Worm (Caenorhabditis elegans) whole organism, L1 larva: ENCODE data around the gene tctn-1.

Experiments used
- C04F5.9 ChIP-seq: sonication (generic microtip); optimal IDR thresholded peaks from 2 replicates; lab custom pipeline; 2016; ENCODE audit warnings: missing genetic modification characterization, missing compliant biosample characterization
- C16A3.4 ChIP-seq: fragments of 150-350 bp; optimal IDR thresholded peaks from 2 replicates; lab custom pipeline; 2014; ENCODE audit warnings: missing biosample characterization, missing genetic modification characterization
- C34B4.2 ChIP-seq: sonication (generic microtip); optimal IDR thresholded peaks from 2 replicates; lab custom pipeline; 2017; ENCODE audit warnings: mild to moderate bottlenecking, missing genetic modification characterization, missing compliant biosample characterization
- Y116A8C.19 ChIP-seq: sonication (generic microtip); optimal IDR thresholded peaks from 2 replicates; lab custom pipeline; 2016; ENCODE audit warnings: missing compliant biosample characterization, missing genetic modification characterization, borderline replicate concordance
- alr-1 ChIP-seq: fragments of 200-800 bp; sonication (Bioruptor generic); optimal IDR thresholded peaks from 2 replicates; lab custom pipeline; 2018; ENCODE audit warnings: borderline replicate concordance, mild to moderate bottlenecking, missing genetic modification characterization, missing compliant biosample characterization
- ama-1 ChIP-seq: fragments of 150-350 bp; optimal IDR thresholded peaks from 2 replicates; lab custom pipeline; 2014
- ceh-63 ChIP-seq: fragments of 200-800 bp; sonication (Bioruptor generic); optimal IDR thresholded peaks from 2 replicates; lab custom pipeline; 2018; ENCODE audit warnings: mild to moderate bottlenecking, missing genetic modification characterization, missing compliant biosample characterization
- ceh-88 ChIP-seq: fragments of 200-800 bp; sonication (Bioruptor generic); IDR thresholded peaks from 2 replicates; pipeline ENCODE4 v1.3.6; 2022; ENCODE audit warnings: missing genetic modification characterization, missing compliant biosample characterization
- ces-1 ChIP-seq: fragments of 150-350 bp; optimal IDR thresholded peaks from 2 replicates; lab custom pipeline; 2014; ENCODE audit warnings: missing biosample characterization, missing genetic modification reagents, missing genetic modification characterization
- dpl-1 ChIP-seq, 3 experiments: fragments of 150-350 bp in 2 of 3; sonication (generic microtip) in 1 of 3; optimal IDR thresholded peaks; 2 replicates each; lab custom pipeline; 2014 to 2017; ENCODE audit warnings: missing biosample characterization in 3 of 3, missing genetic modification characterization in 3 of 3, missing genetic modification reagents in 3 of 3
- dsc-1 ChIP-seq: sonication (generic microtip); optimal IDR thresholded peaks from 2 replicates; lab custom pipeline; 2016; ENCODE audit warnings: mild to moderate bottlenecking, missing genetic modification characterization, missing compliant biosample characterization
- efl-3 ChIP-seq: fragments of 200-800 bp; sonication (Bioruptor generic); optimal IDR thresholded peaks from 2 replicates; lab custom pipeline; 2018; ENCODE audit warnings: mild to moderate bottlenecking, missing genetic modification characterization, missing compliant biosample characterization
- egl-13 ChIP-seq: sonication (generic microtip); optimal IDR thresholded peaks from 2 replicates; lab custom pipeline; 2016; ENCODE audit warnings: missing genotype, missing genetic modification reagents, missing genetic modification characterization, missing compliant biosample characterization
- ets-5 ChIP-seq: fragments of 200-800 bp; sonication (Bioruptor generic); IDR thresholded peaks from 2 replicates; pipeline ENCODE4 v1.3.6; 2022; ENCODE audit warnings: missing genetic modification characterization, missing compliant biosample characterization
- fkh-10 ChIP-seq: sonication (generic microtip); optimal IDR thresholded peaks from 2 replicates; lab custom pipeline; 2017; ENCODE audit warnings: missing biosample characterization, missing genetic modification reagents, missing genetic modification characterization
- fkh-4 ChIP-seq: sonication (generic microtip); optimal IDR thresholded peaks from 2 replicates; lab custom pipeline; 2016; ENCODE audit warnings: missing compliant biosample characterization, missing genetic modification characterization, borderline replicate concordance
- fos-1 ChIP-seq: fragments of 150-350 bp; optimal IDR thresholded peaks from 2 replicates; lab custom pipeline; 2014; ENCODE audit warnings: missing biosample characterization, missing genetic modification characterization
- grh-1 ChIP-seq: fragments of 200-800 bp; sonication (Bioruptor generic); IDR thresholded peaks from 2 replicates; pipeline ENCODE4 v1.3.6; 2022; ENCODE audit warnings: missing genetic modification reagents, missing genetic modification characterization, missing compliant biosample characterization
- hlh-17 ChIP-seq: fragments of 200-800 bp; sonication (Bioruptor generic); optimal IDR thresholded peaks from 2 replicates; lab custom pipeline; 2018; ENCODE audit warnings: missing genetic modification characterization, mild to moderate bottlenecking, missing compliant biosample characterization, moderate library complexity, borderline replicate concordance
- hlh-4 ChIP-seq: sonication (generic microtip); optimal IDR thresholded peaks from 2 replicates; lab custom pipeline; 2016; ENCODE audit warnings: mild to moderate bottlenecking, missing genetic modification characterization, missing compliant biosample characterization
- hpl-2 ChIP-seq: fragments of 150-350 bp; optimal IDR thresholded peaks from 2 replicates; lab custom pipeline; 2014; ENCODE audit warnings: missing biosample characterization, missing genetic modification reagents, missing genetic modification characterization
- jun-1 ChIP-seq: fragments of 150-350 bp; optimal IDR thresholded peaks from 2 replicates; lab custom pipeline; 2014; ENCODE audit warnings: missing biosample characterization, missing genetic modification reagents, missing genetic modification characterization
- lin-13 ChIP-seq: fragments of 150-350 bp; optimal IDR thresholded peaks from 2 replicates; lab custom pipeline; 2014; ENCODE audit warnings: missing biosample characterization, missing genetic modification reagents, missing genetic modification characterization
- lir-3 ChIP-seq: sonication (generic microtip); optimal IDR thresholded peaks from 2 replicates; lab custom pipeline; 2016; ENCODE audit warnings: mild to moderate bottlenecking, missing genetic modification characterization, moderate library complexity, missing compliant biosample characterization; ENCODE audit not compliant: poor library complexity
- mdl-1 ChIP-seq, 2 experiments: fragments of 150-350 bp; optimal IDR thresholded peaks; 2 replicates each; lab custom pipeline; 2014 to 2017; ENCODE audit warnings: missing biosample characterization in 2 of 2, missing genetic modification characterization in 2 of 2, inconsistent platforms in 1 of 2
- mef-2 ChIP-seq: fragments of 150-350 bp; optimal IDR thresholded peaks from 2 replicates; lab custom pipeline; 2014; ENCODE audit warnings: missing biosample characterization, missing genetic modification characterization
- nhr-11 ChIP-seq: fragments of 150-350 bp; optimal IDR thresholded peaks from 2 replicates; lab custom pipeline; 2014; ENCODE audit warnings: missing biosample characterization, missing genetic modification characterization
- nhr-20 ChIP-seq: sonication (generic microtip); optimal IDR thresholded peaks from 2 replicates; lab custom pipeline; 2016; ENCODE audit warnings: mild to moderate bottlenecking, missing genetic modification characterization, missing compliant biosample characterization
- nhr-47 ChIP-seq: sonication (generic microtip); optimal IDR thresholded peaks from 2 replicates; lab custom pipeline; 2016; ENCODE audit warnings: mild to moderate bottlenecking, missing genetic modification characterization, moderate library complexity, missing compliant biosample characterization
- nhr-71 ChIP-seq: sonication (generic microtip); optimal IDR thresholded peaks from 2 replicates; lab custom pipeline; 2016; ENCODE audit warnings: mild to moderate bottlenecking, missing genetic modification characterization, moderate library complexity, missing compliant biosample characterization
- nhr-76 ChIP-seq: sonication (generic microtip); optimal IDR thresholded peaks from 2 replicates; lab custom pipeline; 2017; ENCODE audit warnings: missing biosample characterization, missing genetic modification characterization
- nhr-77 ChIP-seq: fragments of 150-350 bp; optimal IDR thresholded peaks from 2 replicates; lab custom pipeline; 2014; ENCODE audit warnings: missing biosample characterization, missing genetic modification characterization
- nhr-84 ChIP-seq: sonication (generic microtip); optimal IDR thresholded peaks from 2 replicates; lab custom pipeline; 2017; ENCODE audit warnings: missing biosample characterization, missing genetic modification characterization
- nhr-85 ChIP-seq: sonication (generic microtip); peaks from one replicate; lab custom pipeline; 2016; ENCODE audit warnings: missing genetic modification characterization, inconsistent platforms, missing compliant biosample characterization
- pag-3 ChIP-seq: sonication (generic microtip); optimal IDR thresholded peaks from 2 replicates; lab custom pipeline; 2017; ENCODE audit warnings: missing genetic modification characterization, mild to moderate bottlenecking, missing compliant biosample characterization, antibody characterized with exemption, borderline replicate concordance; ENCODE audit not compliant: insufficient read depth
- pax-3 ChIP-seq: fragments of 200-800 bp; sonication (Bioruptor generic); optimal IDR thresholded peaks from 2 replicates; lab custom pipeline; 2018; ENCODE audit warnings: mild to moderate bottlenecking, missing genetic modification characterization, moderate library complexity, missing compliant biosample characterization
- pqm-1 ChIP-seq: sonication (generic microtip); optimal IDR thresholded peaks from 3 replicates; lab custom pipeline; 2017; ENCODE audit warnings: missing biosample characterization, missing genetic modification characterization
- rnt-1 ChIP-seq: sonication (generic microtip); optimal IDR thresholded peaks from 2 replicates; lab custom pipeline; 2016; ENCODE audit warnings: mild to moderate bottlenecking, missing genetic modification characterization, moderate library complexity, missing compliant biosample characterization
- skn-1 ChIP-seq: fragments of 150-350 bp; optimal IDR thresholded peaks from 2 replicates; lab custom pipeline; 2014; ENCODE audit warnings: missing biosample characterization, missing genetic modification characterization
- sox-4 ChIP-seq: sonication (generic microtip); optimal IDR thresholded peaks from 2 replicates; lab custom pipeline; 2016; ENCODE audit warnings: missing genetic modification characterization, missing compliant biosample characterization
- sptf-1 ChIP-seq: fragments of 150-350 bp; optimal IDR thresholded peaks from 2 replicates; lab custom pipeline; 2014; ENCODE audit warnings: missing biosample characterization, missing genetic modification characterization
- swsn-7 ChIP-seq: sonication (generic microtip); optimal IDR thresholded peaks from 2 replicates; lab custom pipeline; 2016; ENCODE audit warnings: missing genetic modification characterization, missing compliant biosample characterization
- tbx-2 ChIP-seq: sonication (generic microtip); optimal IDR thresholded peaks from 2 replicates; lab custom pipeline; 2016; ENCODE audit warnings: missing genetic modification characterization, missing compliant biosample characterization
- unc-30 ChIP-seq: sonication (generic microtip); optimal IDR thresholded peaks from 2 replicates; lab custom pipeline; 2017; ENCODE audit warnings: missing biosample characterization, missing genetic modification characterization
- unc-62 ChIP-seq: fragments of 150-350 bp; optimal IDR thresholded peaks from 2 replicates; lab custom pipeline; 2014; ENCODE audit warnings: missing biosample characterization, missing genetic modification reagents, missing genetic modification characterization
- zag-1 ChIP-seq: fragments of 150-350 bp; optimal IDR thresholded peaks from 2 replicates; lab custom pipeline; 2014; ENCODE audit warnings: missing biosample characterization, missing genetic modification characterization
- zip-4 ChIP-seq: fragments of 200-800 bp; sonication (Bioruptor generic); optimal IDR thresholded peaks from 2 replicates; lab custom pipeline; 2018; ENCODE audit warnings: mild to moderate bottlenecking, missing genetic modification characterization, moderate library complexity, missing compliant biosample characterization
- ztf-11 ChIP-seq, 2 experiments: sonication (generic microtip); optimal IDR thresholded peaks; 2 replicates each; lab custom pipeline; 2016 to 2017; ENCODE audit warnings: missing genetic modification characterization in 2 of 2, missing biosample characterization in 1 of 2, missing compliant biosample characterization in 1 of 2
- ztf-4 ChIP-seq: fragments of 150-350 bp; optimal IDR thresholded peaks from 2 replicates; lab custom pipeline; 2014; ENCODE audit warnings: missing biosample characterization, missing genetic modification characterization

tctn-1 gene

ce11 chrIV:4705182-4705581, 42.5 kb downstream of the tctn-1 start (continued):
- no peak for TF ChIP-seq ets-5 (GFP tag; lab: Robert Waterston, UW)
- peak; percentile 57 for TF ChIP-seq nhr-77 (tag; lab: Kevin White, UChicago)
- no peak for TF ChIP-seq pag-3 (tag; lab: Kevin White, UChicago)
- TF ChIP-seq efl-3 (GFP tag; lab: Kevin White, UChicago): no peak
- no peak for TF ChIP-seq hlh-4 (tag; lab: Kevin White, UChicago)
- TF ChIP-seq nhr-11 (tag; lab: Kevin White, UChicago): no peak
- no peak for TF ChIP-seq fkh-10 (GFP tag; lab: Kevin White, UChicago)
- TF ChIP-seq pax-3 (tag; lab: Kevin White, UChicago): no peak
- TF ChIP-seq dpl-1 (GFP tag; optimal IDR thresholded peaks at IDR 0.05; lab: Kevin White, UChicago): peak; percentile 14 to 41 (median 39)
- TF ChIP-seq jun-1 (tag; lab: Kevin White, UChicago): peak; percentile 28
- TF ChIP-seq C04F5.9 (tag; lab: Kevin White, UChicago): no peak
- no peak for TF ChIP-seq Y116A8C.19
- TF ChIP-seq sox-4 (tag; lab: Kevin White, UChicago): no peak
- no peak for TF ChIP-seq nhr-84 (tag; lab: Kevin White, UChicago)
- peak; percentile 75 for TF ChIP-seq nhr-71 (tag; lab: Kevin White, UChicago)
- TF ChIP-seq dsc-1 (tag; lab: Kevin White, UChicago): peak; percentile 21
- no peak for TF ChIP-seq ztf-11 (tag; optimal IDR thresholded peaks at IDR 0.05; lab: Kevin White, UChicago)
- no peak for TF ChIP-seq ceh-63 (GFP tag; lab: Kevin White, UChicago)
- TF ChIP-seq alr-1: no peak
- peak; percentile 76 for TF ChIP-seq nhr-20
- peak; percentile 41 for TF ChIP-seq C16A3.4 (tag; lab: Kevin White, UChicago)
- TF ChIP-seq mef-2 (tag; lab: Kevin White, UChicago): no peak
- no peak for TF ChIP-seq grh-1 (GFP tag; lab: Robert Waterston, UW)
- TF ChIP-seq skn-1: peak; percentile 83
- no peak for TF ChIP-seq pqm-1 (tag; lab: Kevin White, UChicago)
- TF ChIP-seq swsn-7 (tag; lab: Kevin White, UChicago): peak; percentile 56
- TF ChIP-seq ztf-4 (tag; lab: Kevin White, UChicago): no peak
- peak; percentile 64 for TF ChIP-seq nhr-47
- no peak for TF ChIP-seq lin-13 (GFP tag; lab: Kevin White, UChicago)
- TF ChIP-seq ces-1 (GFP tag; lab: Kevin White, UChicago): no peak
- TF ChIP-seq nhr-76 (tag; lab: Kevin White, UChicago): no peak
- no peak for TF ChIP-seq egl-13 (tag; lab: Kevin White, UChicago)
- TF ChIP-seq nhr-85 (tag; lab: Kevin White, UChicago): no peak
- peak in 1 of 2 experiments; percentile 42 for TF ChIP-seq mdl-1 (tag; optimal IDR thresholded peaks at IDR 0.05; lab: Kevin White, UChicago)
- peak; percentile 12 for TF ChIP-seq zip-4 (GFP tag; lab: Kevin White, UChicago)
- TF ChIP-seq ama-1 (lab: Kevin White, UChicago): no peak
- no peak for TF ChIP-seq unc-62 (GFP tag; lab: Kevin White, UChicago)
- TF ChIP-seq tbx-2 (tag; lab: Kevin White, UChicago): peak; percentile 61
- no peak for TF ChIP-seq lir-3 (tag; lab: Kevin White, UChicago)
- peak; percentile 24 for TF ChIP-seq fos-1 (tag; lab: Kevin White, UChicago)
- no peak for TF ChIP-seq ceh-88 (GFP tag; lab: Robert Waterston, UW)
- TF ChIP-seq zag-1 (tag; lab: Kevin White, UChicago): no peak
- TF ChIP-seq fkh-4: no peak
- TF ChIP-seq unc-30 (tag; lab: Kevin White, UChicago): no peak
- peak; percentile 81 for TF ChIP-seq rnt-1 (tag; lab: Kevin White, UChicago)
- TF ChIP-seq hlh-17: no peak
- no peak for TF ChIP-seq C34B4.2 (tag; lab: Kevin White, UChicago)
- TF ChIP-seq sptf-1 (tag; lab: Kevin White, UChicago): no peak
- no peak for TF ChIP-seq hpl-2 (GFP tag; lab: Kevin White, UChicago)
